Worm (Caenorhabditis elegans): ENCODE data around the gene qua-1.

ce11 chrII:8216433-8216832, 17.8 kb downstream of the qua-1 start, which contains the start of gene M110.3:
- TF ChIP-seq aly-2 (tag; optimal IDR thresholded peaks at IDR 0.05) (no peak), ceh-88 (GFP tag; IDR thresholded peaks at IDR 0.05) (no peak), jun-1 (tag; optimal IDR thresholded peaks at IDR 0.05) (peak; percentile 8)
